Worm (Caenorhabditis elegans) whole organism, late embryonic: Measurements from ENCODE around the gene rig-3.

ENCODE experiments used
- C08G9.2 ChIP-seq: sonication (generic microtip); optimal IDR thresholded peaks from 2 replicates; lab custom pipeline; 2016; ENCODE audit warnings: mild to moderate bottlenecking, missing genetic modification characterization, moderate library complexity, missing compliant biosample characterization
- C38D4.7 ChIP-seq: fragments of 200-800 bp; sonication (Bioruptor generic); optimal IDR thresholded peaks from 2 replicates; lab custom pipeline; 2018; ENCODE audit warnings: mild to moderate bottlenecking, missing genetic modification characterization, moderate library complexity, missing compliant biosample characterization
- F13H6.1 ChIP-seq: sonication (generic microtip); optimal IDR thresholded peaks from 2 replicates; lab custom pipeline; 2016; ENCODE audit warnings: missing genetic modification characterization, missing compliant biosample characterization
- K09A11.1 ChIP-seq: sonication (generic microtip); optimal IDR thresholded peaks from 2 replicates; lab custom pipeline; 2017; ENCODE audit warnings: antibody characterized with exemption, mild to moderate bottlenecking, missing genetic modification characterization, missing compliant biosample characterization; ENCODE audit not compliant: insufficient read depth
- ahr-1 ChIP-seq: sonication (generic microtip); optimal IDR thresholded peaks from 2 replicates; lab custom pipeline; 2016; ENCODE audit warnings: missing genetic modification characterization, missing compliant biosample characterization
- ama-1 ChIP-seq: fragments of 150-350 bp; optimal IDR thresholded peaks from 2 replicates; lab custom pipeline; 2014
- ceh-18 ChIP-seq: sonication (generic microtip); optimal IDR thresholded peaks from 2 replicates; lab custom pipeline; 2016; ENCODE audit warnings: missing genetic modification characterization, missing compliant biosample characterization
- ceh-19 ChIP-seq: fragments of 200-800 bp; sonication (Bioruptor generic); optimal IDR thresholded peaks from 2 replicates; lab custom pipeline; 2018; ENCODE audit warnings: mild to moderate bottlenecking, missing genetic modification characterization, missing compliant biosample characterization
- ceh-2 ChIP-seq: sonication (generic microtip); optimal IDR thresholded peaks from 2 replicates; lab custom pipeline; 2016; ENCODE audit warnings: missing genotype, missing genetic modification characterization, missing compliant biosample characterization
- ceh-24 ChIP-seq: sonication (generic microtip); optimal IDR thresholded peaks from 2 replicates; lab custom pipeline; 2016; ENCODE audit warnings: mild to moderate bottlenecking, missing genetic modification characterization, missing compliant biosample characterization
- ceh-30 ChIP-seq: fragments of 150-350 bp; optimal IDR thresholded peaks from 2 replicates; lab custom pipeline; 2014; ENCODE audit warnings: missing biosample characterization, missing genetic modification characterization
- ceh-31 ChIP-seq: sonication (generic microtip); optimal IDR thresholded peaks from 2 replicates; lab custom pipeline; 2016; ENCODE audit warnings: missing genetic modification characterization, missing compliant biosample characterization
- ceh-34 ChIP-seq: sonication (generic microtip); optimal IDR thresholded peaks from 2 replicates; lab custom pipeline; 2016; ENCODE audit warnings: mild to moderate bottlenecking, missing genetic modification characterization, missing compliant biosample characterization
- che-1 ChIP-seq: sonication (generic microtip); optimal IDR thresholded peaks from 2 replicates; lab custom pipeline; 2016; ENCODE audit warnings: mild to moderate bottlenecking, missing genetic modification characterization, missing compliant biosample characterization
- elt-2 ChIP-seq: sonication (generic microtip); optimal IDR thresholded peaks from 2 replicates; lab custom pipeline; 2016; ENCODE audit warnings: missing genetic modification reagents, missing genetic modification characterization, missing compliant biosample characterization
- elt-4 ChIP-seq: sonication (generic microtip); optimal IDR thresholded peaks from 2 replicates; lab custom pipeline; 2016; ENCODE audit warnings: missing genetic modification characterization, missing compliant biosample characterization
- ets-4 ChIP-seq: sonication (generic microtip); optimal IDR thresholded peaks from 2 replicates; lab custom pipeline; 2016; ENCODE audit warnings: missing genetic modification characterization, missing compliant biosample characterization
- eyg-1 ChIP-seq: sonication (generic microtip); optimal IDR thresholded peaks from 2 replicates; lab custom pipeline; 2016; ENCODE audit warnings: missing genotype, missing genetic modification characterization, missing compliant biosample characterization
- fkh-10 ChIP-seq: fragments of 150-350 bp; optimal IDR thresholded peaks from 2 replicates; lab custom pipeline; 2014; ENCODE audit warnings: missing biosample characterization, missing genetic modification reagents, missing genetic modification characterization
- hlh-30 ChIP-seq: sonication (generic microtip); optimal IDR thresholded peaks from 2 replicates; lab custom pipeline; 2017; ENCODE audit warnings: antibody characterized with exemption, missing genetic modification characterization, missing compliant biosample characterization; ENCODE audit not compliant: insufficient read depth
- hlh-6 ChIP-seq: sonication (generic microtip); optimal IDR thresholded peaks from 2 replicates; lab custom pipeline; 2016; ENCODE audit warnings: missing genotype, missing genetic modification characterization, missing compliant biosample characterization
- hlh-8 ChIP-seq: sonication (generic microtip); optimal IDR thresholded peaks from 2 replicates; lab custom pipeline; 2016; ENCODE audit warnings: missing genotype, missing genetic modification characterization, missing compliant biosample characterization
- lin-11 ChIP-seq: fragments of 200-800 bp; sonication (Bioruptor generic); optimal IDR thresholded peaks from 2 replicates; lab custom pipeline; 2018; ENCODE audit warnings: mild to moderate bottlenecking, missing genetic modification characterization, missing compliant biosample characterization
- mec-3 ChIP-seq: sonication (generic microtip); optimal IDR thresholded peaks from 2 replicates; lab custom pipeline; 2016; ENCODE audit warnings: borderline replicate concordance, missing genetic modification characterization, missing compliant biosample characterization
- nfya-1 ChIP-seq: sonication (generic microtip); optimal IDR thresholded peaks from 2 replicates; lab custom pipeline; 2017; ENCODE audit warnings: missing genetic modification characterization, mild to moderate bottlenecking, missing compliant biosample characterization, antibody characterized with exemption, moderate library complexity
- nhr-11 ChIP-seq: fragments of 150-350 bp; optimal IDR thresholded peaks from 2 replicates; lab custom pipeline; 2014; ENCODE audit warnings: missing biosample characterization, missing genetic modification characterization
- npax-4 ChIP-seq: sonication (generic microtip); optimal IDR thresholded peaks from 2 replicates; lab custom pipeline; 2016; ENCODE audit warnings: missing genetic modification characterization, missing compliant biosample characterization
- pat-9 ChIP-seq: fragments of 200-800 bp; sonication (Bioruptor generic); optimal IDR thresholded peaks from 2 replicates; lab custom pipeline; 2018; ENCODE audit warnings: mild to moderate bottlenecking, missing genetic modification characterization, moderate library complexity, missing compliant biosample characterization
- pax-1 ChIP-seq: fragments of 150-350 bp; optimal IDR thresholded peaks from 2 replicates; lab custom pipeline; 2014; ENCODE audit warnings: missing biosample characterization, missing genetic modification characterization
- pha-2 ChIP-seq: sonication (generic microtip); optimal IDR thresholded peaks from 2 replicates; lab custom pipeline; 2017; ENCODE audit warnings: mild to moderate bottlenecking, missing genetic modification characterization, missing compliant biosample characterization
- pha-4 ChIP-seq: fragments of 150-350 bp; optimal IDR thresholded peaks from 2 replicates; lab custom pipeline; 2018; ENCODE audit warnings: missing biosample characterization, missing genetic modification reagents, missing genetic modification characterization
- ref-2 ChIP-seq: sonication (generic microtip); optimal IDR thresholded peaks from 2 replicates; lab custom pipeline; 2016; ENCODE audit warnings: missing genetic modification characterization, missing compliant biosample characterization
- sdc-2 ChIP-seq: sonication (generic microtip); optimal IDR thresholded peaks from 2 replicates; lab custom pipeline; 2016; ENCODE audit warnings: missing genotype, missing genetic modification characterization, missing compliant biosample characterization
- sox-2 ChIP-seq: fragments of 200-800 bp; sonication (Bioruptor generic); IDR thresholded peaks from 2 replicates; pipeline ENCODE4 v1.3.6; 2022; ENCODE audit warnings: missing genetic modification reagents, missing genetic modification characterization, missing compliant biosample characterization
- sox-4 ChIP-seq: sonication (generic microtip); optimal IDR thresholded peaks from 2 replicates; lab custom pipeline; 2017; ENCODE audit warnings: mild to moderate bottlenecking, missing genetic modification characterization, inconsistent platforms, missing compliant biosample characterization
- syd-9 ChIP-seq: sonication (generic microtip); optimal IDR thresholded peaks from 2 replicates; lab custom pipeline; 2016; ENCODE audit warnings: mild to moderate bottlenecking, missing genetic modification characterization, moderate library complexity, missing compliant biosample characterization
- tbx-2 ChIP-seq: sonication (generic microtip); optimal IDR thresholded peaks from 2 replicates; lab custom pipeline; 2016; ENCODE audit warnings: missing genetic modification characterization, missing compliant biosample characterization
- ttx-3 ChIP-seq: sonication (generic microtip); optimal IDR thresholded peaks from 2 replicates; lab custom pipeline; 2016; ENCODE audit warnings: missing genetic modification reagents, missing genetic modification characterization, missing compliant biosample characterization
- unc-3 ChIP-seq, 2 experiments: fragments of 200-800 bp in 1 of 2; sonication (Bioruptor generic) in 1 of 2; sonication (generic microtip) in 1 of 2; conservative IDR thresholded peaks in 1 of 2; optimal IDR thresholded peaks in 1 of 2; 2 replicates each; pipeline versions ENCODE4 v1.3.6 to Lab custom; 2016 to 2022; ENCODE audit warnings: missing compliant biosample characterization in 2 of 2, missing genetic modification characterization in 2 of 2, missing genetic modification reagents in 1 of 2
- unc-42 ChIP-seq: sonication (generic microtip); optimal IDR thresholded peaks from 2 replicates; lab custom pipeline; 2016; ENCODE audit warnings: missing genotype, missing genetic modification characterization, missing compliant biosample characterization
- unc-86 ChIP-seq: sonication (generic microtip); optimal IDR thresholded peaks from 2 replicates; lab custom pipeline; 2016; ENCODE audit warnings: missing genetic modification characterization, missing compliant biosample characterization
- zip-5 ChIP-seq: sonication (generic microtip); optimal IDR thresholded peaks from 2 replicates; lab custom pipeline; 2016; ENCODE audit warnings: missing genetic modification characterization, missing compliant biosample characterization
- ztf-16 ChIP-seq: sonication (generic microtip); optimal IDR thresholded peaks from 2 replicates; lab custom pipeline; 2017; ENCODE audit warnings: missing genetic modification characterization, missing compliant biosample characterization

The rig-3 gene

ce11 chrX:6806463-6806862 is 47.0 kb upstream of the rig-3 start, which contains the start of gene atg-2:
atg-2 (plus strand) TSS chrX:6806763.
- TF ChIP-seq ceh-31 (tag; lab: Kevin White, UChicago) (peak; percentile 29), nfya-1 (tag; lab: Kevin White, UChicago) (peak; percentile 15), zip-5 (no peak), sdc-2 (peak; percentile 37)
- TF ChIP-seq, all 69 proteins: peak for 3

DNA sequence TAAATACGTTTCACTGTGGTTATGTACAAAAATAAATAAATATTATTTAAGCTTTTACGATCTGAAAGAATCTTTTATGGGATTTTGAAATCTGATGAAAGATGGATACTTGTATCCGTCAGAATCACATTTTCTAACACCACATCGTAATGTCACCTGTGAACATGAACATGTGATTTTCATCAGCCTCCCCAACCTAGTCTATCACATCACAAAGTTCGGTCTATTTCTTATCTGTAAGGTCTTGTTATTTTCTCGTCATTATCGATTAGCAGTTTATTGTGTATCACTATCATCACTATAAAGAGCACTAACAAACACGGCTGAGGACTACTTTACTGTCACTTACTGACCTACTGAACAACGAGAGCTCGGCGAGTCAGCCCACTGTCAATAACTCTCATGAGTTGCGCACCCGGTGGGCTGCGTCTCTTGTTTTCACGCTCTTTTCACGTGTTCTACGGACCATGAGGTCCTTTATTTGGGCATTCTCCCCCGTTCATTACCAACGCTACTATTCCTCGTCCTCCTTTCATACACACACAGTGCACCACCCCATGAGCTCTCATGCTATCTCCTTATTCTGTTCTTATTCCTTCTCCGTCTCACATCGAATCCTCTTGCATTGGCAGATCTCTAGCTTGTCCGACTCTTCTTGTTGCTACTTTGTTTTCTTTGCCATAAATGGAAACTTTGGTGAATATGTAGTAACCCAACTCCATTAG is 46.1 kb upstream of the rig-3 start:
- no peak for TF ChIP-seq C08G9.2 (tag; lab: Kevin White, UChicago)
- TF ChIP-seq ahr-1 (tag; lab: Kevin White, UChicago), result no peak
- TF ChIP-seq unc-86, result no peak
- no peak for TF ChIP-seq pha-4
- TF ChIP-seq F13H6.1 (tag; lab: Kevin White, UChicago), result no peak
- no peak for TF ChIP-seq mec-3 (tag; lab: Kevin White, UChicago)
- no peak for TF ChIP-seq C38D4.7 (GFP tag; lab: Kevin White, UChicago)
- TF ChIP-seq lin-11 (tag; lab: Kevin White, UChicago), result no peak
- TF ChIP-seq npax-4 (tag; lab: Kevin White, UChicago), result no peak
- no peak for TF ChIP-seq ets-4 (tag; lab: Kevin White, UChicago)
- no peak for TF ChIP-seq ztf-16 (tag; lab: Kevin White, UChicago)
- TF ChIP-seq ceh-30, result no peak
- no peak for TF ChIP-seq syd-9
- TF ChIP-seq ceh-24 (tag; lab: Kevin White, UChicago), result no peak
- TF ChIP-seq hlh-8 (tag; lab: Kevin White, UChicago), result no peak
- no peak for TF ChIP-seq eyg-1 (tag; lab: Kevin White, UChicago)
- TF ChIP-seq fkh-10 (GFP tag; lab: Kevin White, UChicago), result no peak
- TF ChIP-seq pax-1 (tag; lab: Kevin White, UChicago), result no peak
- no peak for TF ChIP-seq ceh-34 (tag; lab: Kevin White, UChicago)
- TF ChIP-seq K09A11.1 (tag; lab: Kevin White, UChicago), result no peak
- peak; percentile 73 for TF ChIP-seq hlh-30 (tag; lab: Kevin White, UChicago)
- TF ChIP-seq ceh-2, result no peak
- no peak for TF ChIP-seq pha-2 (tag; lab: Kevin White, UChicago)
- peak; percentile 58 for TF ChIP-seq elt-2 (tag; lab: Kevin White, UChicago)
- TF ChIP-seq nhr-11 (tag; lab: Kevin White, UChicago), result no peak
- TF ChIP-seq ceh-31 (tag; lab: Kevin White, UChicago), result peak; percentile 76
- TF ChIP-seq ceh-18 (tag; lab: Kevin White, UChicago), result no peak
- no peak for TF ChIP-seq elt-4 (tag; lab: Kevin White, UChicago)
- no peak for TF ChIP-seq pat-9
- peak; percentile 38 for TF ChIP-seq unc-42 (tag; lab: Kevin White, UChicago)
- TF ChIP-seq hlh-6, result peak; percentile 56
- no peak for TF ChIP-seq sox-4
- peak; percentile 53 for TF ChIP-seq ref-2 (tag; lab: Kevin White, UChicago)
- no peak for TF ChIP-seq ttx-3 (tag; lab: Kevin White, UChicago)
- TF ChIP-seq sdc-2, result peak; percentile 60
- peak; percentile 41 for TF ChIP-seq tbx-2 (tag; lab: Kevin White, UChicago)
- no peak for TF ChIP-seq che-1 (tag; lab: Kevin White, UChicago)
- TF ChIP-seq ceh-19 (GFP tag; lab: Kevin White, UChicago), result no peak
- TF ChIP-seq sox-2 (GFP tag; lab: Robert Waterston, UW), result peak; percentile 20; the same call in 1 of the 2 replicates
- TF ChIP-seq unc-3 (GFP tag; conservative IDR thresholded peaks at IDR 0.05; lab: Robert Waterston, UW), result no peak
- TF ChIP-seq unc-3 (tag; optimal IDR thresholded peaks at IDR 0.05; lab: Kevin White, UChicago), result no peak
- peak; percentile 46 for TF ChIP-seq nfya-1 (tag; lab: Kevin White, UChicago)
- TF ChIP-seq ama-1, result no peak
